Fruit fly (Drosophila melanogaster): ENCODE measurements around the gene dpr18.

- TF ChIP-seq cnc (optimal IDR thresholded peaks at IDR 0.05) (no peak), cic (GFP tag; optimal IDR thresholded peaks at IDR 0.05) (peak; percentile 34), Hr96 (GFP tag; optimal IDR thresholded peaks at IDR 0.05) (no peak), Crg-1 (GFP tag; optimal IDR thresholded peaks at IDR 0.05) (no peak), CG1620 (GFP tag; optimal IDR thresholded peaks at IDR 0.05) (no peak), CG11617 (GFP tag; optimal IDR thresholded peaks at IDR 0.05) (peak; percentile 59)
These were observed 39.0 kb downstream of the dpr18 start for dm6 chrX:16102338-16103218.
